Worm (Caenorhabditis elegans) whole organism, L2 larva: Measurements from ENCODE around the gene skn-1.

Experiments
- F13H6.1 ChIP-seq: sonication (generic microtip); optimal IDR thresholded peaks from 2 replicates; lab custom pipeline; 2016; ENCODE audit warnings: missing genetic modification characterization, missing compliant biosample characterization
- R02D3.7 ChIP-seq: fragments of 150-350 bp; optimal IDR thresholded peaks from 2 replicates; lab custom pipeline; 2014; ENCODE audit warnings: missing biosample characterization, missing genetic modification characterization
- Y55F3AM.14 ChIP-seq: fragments of 200-800 bp; sonication (Bioruptor generic); optimal IDR thresholded peaks from 2 replicates; lab custom pipeline; 2018; ENCODE audit warnings: mild to moderate bottlenecking, missing genetic modification characterization, missing compliant biosample characterization
- ZK546.5 ChIP-seq: sonication (generic microtip); optimal IDR thresholded peaks from 2 replicates; lab custom pipeline; 2017; ENCODE audit warnings: missing biosample characterization, missing genetic modification characterization
- alr-1 ChIP-seq: fragments of 150-350 bp; optimal IDR thresholded peaks from 2 replicates; lab custom pipeline; 2014; ENCODE audit warnings: missing biosample characterization, missing genetic modification characterization
- blmp-1 ChIP-seq: sonication (generic microtip); optimal IDR thresholded peaks from 2 replicates; lab custom pipeline; 2017; ENCODE audit warnings: missing genetic modification characterization, mild to moderate bottlenecking, missing compliant biosample characterization, antibody characterized with exemption, moderate library complexity; ENCODE audit not compliant: insufficient read depth
- crh-2 ChIP-seq: sonication (generic microtip); optimal IDR thresholded peaks from 2 replicates; lab custom pipeline; 2017; ENCODE audit warnings: missing biosample characterization, missing genetic modification characterization
- egl-27 ChIP-seq: sonication (generic microtip); optimal IDR thresholded peaks from 3 replicates; lab custom pipeline; 2017; ENCODE audit warnings: missing biosample characterization, missing genetic modification reagents, missing genetic modification characterization
- elt-1 ChIP-seq: fragments of 150-350 bp; optimal IDR thresholded peaks from 2 replicates; lab custom pipeline; 2014; ENCODE audit warnings: missing biosample characterization, missing genetic modification characterization
- elt-3 ChIP-seq: sonication (generic microtip); optimal IDR thresholded peaks from 2 replicates; lab custom pipeline; 2017; ENCODE audit warnings: missing biosample characterization, missing genetic modification characterization
- gmeb-1 ChIP-seq: fragments of 150-350 bp; optimal IDR thresholded peaks from 2 replicates; lab custom pipeline; 2014; ENCODE audit warnings: missing biosample characterization, missing genetic modification characterization
- lin-11 ChIP-seq: fragments of 150-350 bp; sonication (generic microtip); optimal IDR thresholded peaks from 2 replicates; lab custom pipeline; 2014; ENCODE audit warnings: missing biosample characterization, missing genetic modification characterization, inconsistent platforms, mixed read lengths
- lin-13 ChIP-seq: fragments of 150-350 bp; optimal IDR thresholded peaks from 2 replicates; lab custom pipeline; 2014; ENCODE audit warnings: missing biosample characterization, missing genetic modification reagents, missing genetic modification characterization
- lin-39 ChIP-seq: fragments of 150-350 bp; optimal IDR thresholded peaks from 2 replicates; lab custom pipeline; 2014; ENCODE audit warnings: missing biosample characterization, missing genetic modification reagents, missing genetic modification characterization
- mab-5 ChIP-seq: fragments of 150-350 bp; optimal IDR thresholded peaks from 2 replicates; lab custom pipeline; 2014; ENCODE audit warnings: missing biosample characterization, missing genetic modification characterization
- nhr-11 ChIP-seq: fragments of 150-350 bp; optimal IDR thresholded peaks from 2 replicates; lab custom pipeline; 2014; ENCODE audit warnings: missing biosample characterization, missing genetic modification characterization
- nhr-12 ChIP-seq: fragments of 150-350 bp; optimal IDR thresholded peaks from 2 replicates; lab custom pipeline; 2014; ENCODE audit warnings: missing biosample characterization, missing genetic modification characterization
- nhr-129 ChIP-seq: fragments of 150-350 bp; optimal IDR thresholded peaks from 2 replicates; lab custom pipeline; 2014; ENCODE audit warnings: missing biosample characterization, missing genetic modification characterization
- nhr-21 ChIP-seq: fragments of 150-350 bp; optimal IDR thresholded peaks from 2 replicates; lab custom pipeline; 2014; ENCODE audit warnings: missing biosample characterization, missing genetic modification characterization
- nhr-23 ChIP-seq: fragments of 150-350 bp; optimal IDR thresholded peaks from 2 replicates; lab custom pipeline; 2014; ENCODE audit warnings: missing biosample characterization, missing genetic modification reagents, missing genetic modification characterization
- nhr-237 ChIP-seq: fragments of 150-350 bp; optimal IDR thresholded peaks from 2 replicates; lab custom pipeline; 2014; ENCODE audit warnings: missing biosample characterization, missing genetic modification characterization
- nhr-25 ChIP-seq: fragments of 150-350 bp; sonication (generic microtip); optimal IDR thresholded peaks from 3 replicates; lab custom pipeline; 2014; ENCODE audit warnings: missing biosample characterization, missing genetic modification characterization
- nhr-6 ChIP-seq: fragments of 150-350 bp; optimal IDR thresholded peaks from 2 replicates; lab custom pipeline; 2014; ENCODE audit warnings: missing biosample characterization, missing genetic modification characterization
- nhr-77 ChIP-seq: fragments of 150-350 bp; optimal IDR thresholded peaks from 2 replicates; lab custom pipeline; 2014; ENCODE audit warnings: missing biosample characterization, missing genetic modification characterization
- sem-4 ChIP-seq: fragments of 150-350 bp; optimal IDR thresholded peaks from 2 replicates; lab custom pipeline; 2014; ENCODE audit warnings: missing biosample characterization, missing genetic modification reagents, missing genetic modification characterization
- sma-3 ChIP-seq: sonication (generic microtip); optimal IDR thresholded peaks from 2 replicates; lab custom pipeline; 2016; ENCODE audit warnings: missing genetic modification reagents, missing genetic modification characterization, missing compliant biosample characterization
- sma-9 ChIP-seq, 2 experiments: fragments of 150-350 bp in 1 of 2; sonication (generic microtip) in 1 of 2; optimal IDR thresholded peaks; 2 replicates each; lab custom pipeline; 2014 to 2016; ENCODE audit warnings: missing genetic modification characterization in 2 of 2, mild to moderate bottlenecking in 1 of 2, missing biosample characterization in 1 of 2, missing compliant biosample characterization in 1 of 2, missing genetic modification reagents in 1 of 2, moderate library complexity in 1 of 2
- snpc-4 ChIP-seq: fragments of 150-350 bp; optimal IDR thresholded peaks from 2 replicates; lab custom pipeline; 2014; ENCODE audit warnings: missing biosample characterization, missing genetic modification characterization
- unc-39 ChIP-seq: fragments of 150-350 bp; optimal IDR thresholded peaks from 2 replicates; lab custom pipeline; 2014; ENCODE audit warnings: missing biosample characterization, missing genetic modification characterization
- zag-1 ChIP-seq: fragments of 150-350 bp; optimal IDR thresholded peaks from 2 replicates; lab custom pipeline; 2014; ENCODE audit warnings: missing biosample characterization, missing genetic modification characterization
- ztf-11 ChIP-seq: sonication (generic microtip); optimal IDR thresholded peaks from 2 replicates; lab custom pipeline; 2017; ENCODE audit warnings: missing biosample characterization, missing genetic modification characterization
- ztf-4 ChIP-seq: fragments of 150-350 bp; optimal IDR thresholded peaks from 2 replicates; lab custom pipeline; 2014; ENCODE audit warnings: missing biosample characterization, missing genetic modification characterization

skn-1 gene

ce11 chrIV:5690386-5691080 is 30.3 kb upstream of the skn-1 start, which contains the start of gene C55C3.8:
C55C3.8 (plus strand) TSS chrIV:5691030.
- TF ChIP-seq mab-5 (no peak), egl-27 (tag; lab: Kevin White, UChicago) (no peak), sma-9 (GFP tag; optimal IDR thresholded peaks at IDR 0.05; lab: Kevin White, UChicago) (no peak), sma-9 (tag; optimal IDR thresholded peaks at IDR 0.05; lab: Kevin White, UChicago) (no peak)

- TF ChIP-seq nhr-129 (tag; lab: Kevin White, UChicago), result no peak
- no peak for TF ChIP-seq F13H6.1
- no peak for TF ChIP-seq lin-11 (tag; lab: Kevin White, UChicago)
- no peak for TF ChIP-seq nhr-6
- TF ChIP-seq zag-1, result no peak
- no peak for TF ChIP-seq sem-4 (tag; lab: Kevin White, UChicago)
- TF ChIP-seq ztf-11 (tag; lab: Kevin White, UChicago), result no peak
- no peak for TF ChIP-seq nhr-21 (tag; lab: Kevin White, UChicago)
- TF ChIP-seq Y55F3AM.14 (GFP tag; lab: Kevin White, UChicago), result no peak
- no peak for TF ChIP-seq ZK546.5 (tag; lab: Kevin White, UChicago)
- TF ChIP-seq nhr-77 (tag; lab: Kevin White, UChicago), result no peak
- no peak for TF ChIP-seq ztf-4 (tag; lab: Kevin White, UChicago)
- no peak for TF ChIP-seq elt-3 (tag; lab: Kevin White, UChicago)
- no peak for TF ChIP-seq R02D3.7 (tag; lab: Kevin White, UChicago)
- TF ChIP-seq nhr-25, result no peak
- TF ChIP-seq blmp-1, result no peak
These were observed 24.8 kb upstream of the skn-1 start, which contains the start of gene C55C3.3 for ce11 chrIV:5685014-5685413. C55C3.3 (plus strand) TSS chrIV:5685287.

ce11 chrIV:5682547-5683234 is 22.5 kb upstream of the skn-1 start, which contains the start of the genes C55C3.7 and C55C3.6:
C55C3.7 (minus strand) TSS chrIV:5682647.
C55C3.6 (plus strand) TSS chrIV:5683184.
- TF ChIP-seq gmeb-1 (no peak), ztf-11 (tag; lab: Kevin White, UChicago) (no peak), nhr-129 (tag; lab: Kevin White, UChicago) (no peak), blmp-1 (no peak), nhr-12 (tag; lab: Kevin White, UChicago) (no peak), mab-5 (no peak), F13H6.1 (no peak), nhr-23 (no peak)

ce11 chrIV:5678044-5678443 is 17.9 kb upstream of the skn-1 start, which contains the start of gene C55C3.4:
C55C3.4 (minus strand) TSS chrIV:5678144.
- TF ChIP-seq elt-3 (tag; lab: Kevin White, UChicago) (no peak), elt-1 (tag; lab: Kevin White, UChicago) (no peak), nhr-237 (tag; lab: Kevin White, UChicago) (no peak), blmp-1 (no peak), mab-5 (no peak), lin-39 (tag; lab: Kevin White, UChicago) (no peak), nhr-77 (tag; lab: Kevin White, UChicago) (no peak), nhr-25 (no peak), crh-2 (tag; lab: Kevin White, UChicago) (no peak), unc-39 (tag; lab: Kevin White, UChicago) (no peak), nhr-11 (no peak), alr-1 (tag; lab: Kevin White, UChicago) (no peak), zag-1 (no peak), ztf-11 (tag; lab: Kevin White, UChicago) (no peak), nhr-129 (tag; lab: Kevin White, UChicago) (no peak), gmeb-1 (no peak), snpc-4 (tag; lab: Kevin White, UChicago) (no peak)

ce11 chrIV:5674435-5674834 is 14.3 kb upstream of the skn-1 start, which contains the start of gene srd-5:
srd-5 (minus strand) TSS chrIV:5674535.
- TF ChIP-seq sma-3 (GFP tag; lab: Kevin White, UChicago) (no peak), elt-3 (tag; lab: Kevin White, UChicago) (no peak), crh-2 (tag; lab: Kevin White, UChicago) (no peak), nhr-129 (tag; lab: Kevin White, UChicago) (no peak), lin-13 (no peak)
